Fruit fly (Drosophila melanogaster) whole organism, embryonic: Measurements from ENCODE around the gene CG16953.

ENCODE experiments used
- Aef1 ChIP-seq: fragments of 200-800 bp; sonication (Bioruptor generic); IDR thresholded peaks from 3 replicates; pipeline ENCODE4 v1.3.6; 2022; ENCODE audit warnings: missing biosample characterization, missing genetic modification characterization
- Antp ChIP-seq: fragments of 200-800 bp; sonication (Bioruptor generic); optimal IDR thresholded peaks from 3 replicates; lab custom pipeline; 2016; ENCODE audit warnings: missing biosample characterization, missing genetic modification characterization
- BtbVII ChIP-seq: fragments of 200-800 bp; sonication (Bioruptor generic); optimal IDR thresholded peaks from 3 replicates; lab custom pipeline; 2017; ENCODE audit warnings: missing biosample characterization, mild to moderate bottlenecking, missing genetic modification characterization
- Bteb2 ChIP-seq: fragments of 200-800 bp; sonication (Bioruptor generic); optimal IDR thresholded peaks from 2 replicates; lab custom pipeline; 2016; ENCODE audit warnings: missing biosample characterization, missing genetic modification characterization
- CG10147 ChIP-seq: fragments of 200-800 bp; sonication (Bioruptor generic); optimal IDR thresholded peaks from 2 replicates; lab custom pipeline; 2019; ENCODE audit warnings: missing biosample characterization, mild to moderate bottlenecking, missing genetic modification characterization, moderate library complexity
- CG11560 ChIP-seq: fragments of 200-800 bp; sonication (Bioruptor generic); IDR thresholded peaks from 3 replicates; pipeline ENCODE4 v1.3.6; 2022; ENCODE audit warnings: missing biosample characterization, missing genetic modification characterization
- CG15011 ChIP-seq: fragments of 200-800 bp; sonication (Bioruptor generic); optimal IDR thresholded peaks from 3 replicates; lab custom pipeline; 2018; ENCODE audit warnings: missing biosample characterization, mild to moderate bottlenecking, missing genetic modification characterization
- CG15696 ChIP-seq: fragments of 200-800 bp; sonication (Bioruptor generic); optimal IDR thresholded peaks from 2 replicates; lab custom pipeline; 2019; ENCODE audit warnings: missing biosample characterization, mild to moderate bottlenecking, missing genetic modification characterization, moderate library complexity
- CG18011 ChIP-seq: fragments of 200-800 bp; sonication (Bioruptor generic); optimal IDR thresholded peaks from 2 replicates; lab custom pipeline; 2017; ENCODE audit warnings: missing biosample characterization, missing genetic modification characterization, mild to moderate bottlenecking, moderate library complexity, missing genotype
- CG18599 ChIP-seq: fragments of 200-800 bp; sonication (Bioruptor generic); optimal IDR thresholded peaks from 3 replicates; lab custom pipeline; 2017; ENCODE audit warnings: missing biosample characterization, missing genetic modification characterization, mild to moderate bottlenecking, moderate library complexity, missing genetic modification reagents
- CG18764 ChIP-seq: fragments of 200-800 bp; sonication (Bioruptor generic); optimal IDR thresholded peaks from 3 replicates; lab custom pipeline; 2016; ENCODE audit warnings: missing biosample characterization, missing genetic modification characterization
- CG2120 ChIP-seq: fragments of 200-800 bp; sonication (Bioruptor generic); optimal IDR thresholded peaks from 3 replicates; lab custom pipeline; 2016; ENCODE audit warnings: missing biosample characterization, missing genetic modification characterization
- CG4282 ChIP-seq: fragments of 200-800 bp; sonication (Bioruptor generic); optimal IDR thresholded peaks from 2 replicates; lab custom pipeline; 2016; ENCODE audit warnings: missing biosample characterization, missing genetic modification characterization
- CG4360 ChIP-seq: fragments of 200-800 bp; sonication (Bioruptor generic); IDR thresholded peaks from 2 replicates; pipeline ENCODE4 v1.3.6; 2022; ENCODE audit warnings: missing biosample characterization, missing genetic modification characterization
- CG4424 ChIP-seq: fragments of 200-800 bp; sonication (Bioruptor generic); optimal IDR thresholded peaks from 3 replicates; lab custom pipeline; 2016; ENCODE audit warnings: missing biosample characterization, missing genetic modification characterization
- CG4730 ChIP-seq: fragments of 200-800 bp; sonication (Bioruptor generic); IDR thresholded peaks from 2 replicates; pipeline ENCODE4 v1.3.6; 2022; ENCODE audit warnings: missing biosample characterization, missing genetic modification characterization
- CG5180 ChIP-seq: fragments of 200-800 bp; sonication (Bioruptor generic); optimal IDR thresholded peaks from 3 replicates; lab custom pipeline; 2017; ENCODE audit warnings: missing biosample characterization, missing genetic modification characterization, mild to moderate bottlenecking, moderate library complexity, missing genetic modification reagents
- CG5245 ChIP-seq: fragments of 200-800 bp; sonication (Bioruptor generic); optimal IDR thresholded peaks from 3 replicates; lab custom pipeline; 2016; ENCODE audit warnings: missing biosample characterization, missing genetic modification characterization
- CG7745 ChIP-seq: fragments of 200-800 bp; sonication (Bioruptor generic); optimal IDR thresholded peaks from 2 replicates; lab custom pipeline; 2018; ENCODE audit warnings: missing biosample characterization, mild to moderate bottlenecking, missing genetic modification characterization, moderate library complexity
- CG8290 ChIP-seq, 3 experiments: fragments of 200-800 bp; sonication (Bioruptor generic); optimal IDR thresholded peaks; 2 replicates each; lab custom pipeline; 2016 to 2019; ENCODE audit warnings: missing biosample characterization in 3 of 3, missing genetic modification characterization in 3 of 3, mild to moderate bottlenecking in 2 of 3, moderate library complexity in 1 of 3
- CG8478 ChIP-seq: fragments of >200 bp; optimal IDR thresholded peaks from 2 replicates; lab custom pipeline; 2018
- Dfd ChIP-seq, 2 experiments: fragments of >200 bp; optimal IDR thresholded peaks; 2 replicates each; lab custom pipeline; 2017; ENCODE audit warnings: missing biosample characterization in 2 of 2, missing genetic modification characterization in 2 of 2
- Dll ChIP-seq: fragments of 200-800 bp; sonication (Bioruptor generic); IDR thresholded peaks from 4 replicates; pipeline ENCODE4 v1.3.6; 2022; ENCODE audit warnings: missing biosample characterization, missing genetic modification characterization; ENCODE audit not compliant: partially characterized antibody
- H2.0 ChIP-seq: fragments of 200-800 bp; sonication (Bioruptor generic); IDR thresholded peaks from 2 replicates; pipeline ENCODE4 v1.3.6; 2022; ENCODE audit warnings: missing biosample characterization, missing genetic modification characterization
- HLH54F ChIP-seq: fragments of 200-800 bp; sonication (Bioruptor generic); optimal IDR thresholded peaks from 3 replicates; lab custom pipeline; 2016; ENCODE audit warnings: missing biosample characterization, missing genetic modification characterization
- Hmr ChIP-seq: fragments of 200-800 bp; sonication (Bioruptor generic); optimal IDR thresholded peaks from 3 replicates; lab custom pipeline; 2017; ENCODE audit warnings: mild to moderate bottlenecking, missing biosample characterization, missing genetic modification reagents, missing genetic modification characterization
- MESR4 ChIP-seq: fragments of 200-800 bp; sonication (Bioruptor generic); optimal IDR thresholded peaks from 2 replicates; lab custom pipeline; 2018; ENCODE audit warnings: missing biosample characterization, mild to moderate bottlenecking, missing genetic modification characterization, moderate library complexity
- Med ChIP-seq: fragments of 200-800 bp; sonication (Bioruptor generic); peaks from one replicate; lab custom pipeline; 2016; ENCODE audit warnings: missing biosample characterization, missing genetic modification characterization, mild to moderate bottlenecking, inconsistent platforms, moderate library complexity
- Myb ChIP-seq: fragments of 200-800 bp; sonication (Bioruptor generic); optimal IDR thresholded peaks from 2 replicates; lab custom pipeline; 2016; ENCODE audit warnings: missing biosample characterization, missing genetic modification characterization
- NC2β ChIP-seq: fragments of 200-800 bp; sonication (Bioruptor generic); optimal IDR thresholded peaks from 2 replicates; lab custom pipeline; 2016; ENCODE audit warnings: missing biosample characterization, missing genetic modification characterization
- Nf-YA ChIP-seq: fragments of 200-800 bp; sonication (Bioruptor generic); IDR thresholded peaks from 2 replicates; pipeline ENCODE4 v1.3.6; 2022; ENCODE audit warnings: missing biosample characterization, missing genetic modification characterization
- Oaz ChIP-seq: fragments of 200-800 bp; sonication (Bioruptor generic); IDR thresholded peaks from 2 replicates; pipeline ENCODE4 v1.3.6; 2022; ENCODE audit warnings: missing biosample characterization, missing genetic modification characterization
- Pdp1 ChIP-seq, 2 experiments: fragments of 200-800 bp; sonication (Bioruptor generic); optimal IDR thresholded peaks; 3 replicates each; lab custom pipeline; 2016; ENCODE audit warnings: missing biosample characterization in 2 of 2, missing genetic modification characterization in 2 of 2, mild to moderate bottlenecking in 1 of 2, moderate library complexity in 1 of 2
- Trl ChIP-seq, 3 experiments: fragments of >200 bp in 2 of 3; fragments of 200-800 bp in 1 of 3; sonication (Bioruptor generic) in 1 of 3; optimal IDR thresholded peaks; 2 replicates in 1 of 3; 3 replicates in 2 of 3; lab custom pipeline; 2016 to 2017; ENCODE audit warnings: missing biosample characterization in 1 of 3, missing genetic modification characterization in 1 of 3
- ab ChIP-seq: fragments of 200-800 bp; sonication (Bioruptor generic); optimal IDR thresholded peaks from 2 replicates; lab custom pipeline; 2016; ENCODE audit warnings: missing biosample characterization, missing genetic modification characterization
- ase ChIP-seq: fragments of 200-800 bp; sonication (Bioruptor generic); IDR thresholded peaks from 3 replicates; pipeline ENCODE4 v1.3.6; 2022; ENCODE audit warnings: missing biosample characterization, missing genetic modification characterization
- dimm ChIP-seq: fragments of 200-800 bp; sonication (Bioruptor generic); IDR thresholded peaks from 2 replicates; pipeline ENCODE4 v1.3.6; 2022; ENCODE audit warnings: missing biosample characterization, missing genetic modification characterization
- dm ChIP-seq: fragments of 200-800 bp; sonication (Bioruptor generic); optimal IDR thresholded peaks from 3 replicates; lab custom pipeline; 2016; ENCODE audit warnings: missing biosample characterization, missing genetic modification characterization
- ems ChIP-seq: fragments of 200-800 bp; sonication (Bioruptor generic); optimal IDR thresholded peaks from 3 replicates; lab custom pipeline; 2016; ENCODE audit warnings: missing biosample characterization, missing genetic modification characterization
- eve ChIP-seq, 2 experiments: fragments of >200 bp; optimal IDR thresholded peaks; 2 replicates each; lab custom pipeline; 2017; ENCODE audit warnings: missing biosample characterization in 2 of 2, missing genetic modification characterization in 2 of 2
- fd102C ChIP-seq: fragments of 200-800 bp; sonication (Bioruptor generic); optimal IDR thresholded peaks from 2 replicates; lab custom pipeline; 2018; ENCODE audit warnings: missing biosample characterization, mild to moderate bottlenecking, missing genetic modification characterization, moderate library complexity
- gcm2 ChIP-seq: fragments of 200-800 bp; sonication (Bioruptor generic); optimal IDR thresholded peaks from 2 replicates; lab custom pipeline; 2016; ENCODE audit warnings: missing biosample characterization, missing genetic modification characterization
- grau ChIP-seq: fragments of 200-800 bp; optimal IDR thresholded peaks from 3 replicates; lab custom pipeline; 2019; ENCODE audit warnings: missing biosample characterization, mild to moderate bottlenecking, missing genetic modification characterization, moderate library complexity
- ham ChIP-seq: fragments of 200-800 bp; sonication (Bioruptor generic); IDR thresholded peaks from 2 replicates; pipeline ENCODE4 v1.3.6; 2022; ENCODE audit warnings: missing biosample characterization, missing genetic modification characterization
- hb ChIP-seq: fragments of 200-800 bp; sonication (Bioruptor generic); IDR thresholded peaks from 3 replicates; pipeline ENCODE4 v1.3.6; 2022; ENCODE audit warnings: missing biosample characterization, missing genetic modification characterization; ENCODE audit not compliant: partially characterized antibody
- oc ChIP-seq: fragments of 200-800 bp; sonication (Bioruptor generic); optimal IDR thresholded peaks from 2 replicates; lab custom pipeline; 2018; ENCODE audit warnings: missing biosample characterization, mild to moderate bottlenecking, missing genetic modification characterization, moderate library complexity
- pzg ChIP-seq: fragments of 200-800 bp; sonication (Bioruptor generic); optimal IDR thresholded peaks from 3 replicates; lab custom pipeline; 2018; ENCODE audit warnings: missing biosample characterization, mild to moderate bottlenecking, missing genetic modification characterization, moderate library complexity
- sd ChIP-seq: fragments of 200-800 bp; sonication (Bioruptor generic); optimal IDR thresholded peaks from 3 replicates; lab custom pipeline; 2018; ENCODE audit warnings: missing biosample characterization, mild to moderate bottlenecking, missing genetic modification characterization, moderate library complexity
- sna ChIP-seq: fragments of 200-800 bp; sonication (Bioruptor generic); IDR thresholded peaks from 2 replicates; pipeline ENCODE4 v1.3.6; 2022; ENCODE audit warnings: missing biosample characterization, missing genetic modification characterization; ENCODE audit not compliant: partially characterized antibody

CG16953 gene

DNA sequence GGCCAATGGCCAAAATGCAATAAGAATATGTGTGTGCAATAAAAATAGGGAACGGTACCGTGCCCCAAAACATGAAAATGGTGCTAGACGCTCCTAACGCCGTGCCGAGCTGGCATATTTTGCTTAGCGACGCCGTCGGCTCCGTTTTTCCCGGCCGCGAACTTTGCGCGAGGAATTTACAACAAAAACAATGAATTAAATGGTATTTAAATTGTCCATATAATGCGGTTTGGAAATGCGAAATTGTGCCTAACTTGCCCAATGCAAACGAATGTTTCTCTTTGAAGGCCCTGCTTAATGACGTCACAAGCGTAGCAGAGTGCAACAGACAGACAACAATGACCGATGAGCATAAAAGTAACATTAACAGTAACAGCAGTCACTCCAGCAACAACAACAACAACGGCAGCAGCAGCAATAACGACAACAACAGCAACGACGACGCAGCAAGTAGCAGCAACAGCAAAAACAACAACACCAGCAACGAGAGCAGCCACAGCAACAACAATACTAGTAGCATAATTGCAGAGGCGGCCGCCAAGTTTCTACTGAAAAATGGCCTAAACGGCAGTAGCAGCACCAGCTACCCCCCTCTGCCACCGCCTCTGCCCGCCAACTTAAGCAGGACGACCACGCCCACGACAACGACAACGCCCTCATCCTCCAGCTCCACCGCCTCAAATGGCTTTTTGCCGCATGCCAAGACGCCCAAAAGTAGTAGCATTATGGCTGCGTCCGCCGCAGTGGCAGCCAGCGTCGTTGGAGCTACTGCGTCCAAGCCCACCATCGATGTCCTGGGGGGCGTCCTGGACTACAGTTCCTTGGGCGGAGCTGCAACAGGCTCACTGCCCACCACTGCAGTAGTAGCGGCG is 36.9 kb upstream of the CG16953 start:
- TF ChIP-seq dm (GFP tag; lab: Kevin White, UChicago) (no peak), Trl (optimal IDR thresholded peaks at IDR 0.05; lab: Kevin White, UChicago) (peak in 1 of 2 experiments; percentile 12), Trl (GFP tag; optimal IDR thresholded peaks at IDR 0.05; lab: Kevin White, UChicago) (no peak), NC2β (GFP tag; lab: Kevin White, UChicago) (no peak), grau (no peak), Pdp1 (GFP tag; optimal IDR thresholded peaks at IDR 0.05; lab: Kevin White, UChicago) (peak in 1 of 2 experiments; percentile 7), eve (GFP tag; optimal IDR thresholded peaks at IDR 0.05; lab: Kevin White, UChicago) (no peak), Hmr (no peak), HLH54F (GFP tag; lab: Kevin White, UChicago) (no peak), MESR4 (GFP tag; lab: Kevin White, UChicago) (no peak), CG5180 (GFP tag; lab: Kevin White, UChicago) (no peak), Dll (no peak), fd102C (GFP tag; lab: Kevin White, UChicago) (no peak), CG15011 (GFP tag; lab: Kevin White, UChicago) (no peak), sd (tag; lab: Kevin White, UChicago) (peak; percentile 99), Nf-YA (GFP tag; lab: Robert Waterston, UW) (no peak), ab (GFP tag; lab: Kevin White, UChicago) (no peak), CG11560 (no peak), CG7745 (tag; lab: Kevin White, UChicago) (no peak), Dfd (GFP tag; optimal IDR thresholded peaks at IDR 0.05; lab: Kevin White, UChicago) (no peak), ham (GFP tag; lab: Robert Waterston, UW) (no peak), gcm2 (GFP tag; lab: Kevin White, UChicago) (no peak), CG4282 (GFP tag; lab: Kevin White, UChicago) (no peak), oc (tag; lab: Kevin White, UChicago) (no peak), ase (0 out of 3 replicates have a peak, but pooled peaks have one; percentile 19), BtbVII (GFP tag; lab: Kevin White, UChicago) (no peak), Med (GFP tag; lab: Kevin White, UChicago) (peak; percentile 61), Oaz (GFP tag; lab: Robert Waterston, UW) (no peak), dimm (GFP tag; lab: Robert Waterston, UW) (no peak), Antp (no peak), CG4424 (no peak), CG18764 (GFP tag; lab: Kevin White, UChicago) (no peak), Aef1 (GFP tag; lab: Robert Waterston, UW) (peak; percentile 46; the same call in 1 of the 3 replicates), Myb (no peak), Bteb2 (no peak), sna (GFP tag; lab: Robert Waterston, UW) (no peak), CG4360 (GFP tag; lab: Robert Waterston, UW) (peak; percentile 98), CG10147 (GFP tag; lab: Kevin White, UChicago) (no peak), CG5245 (GFP tag; lab: Kevin White, UChicago) (no peak), CG18011 (GFP tag; lab: Kevin White, UChicago) (no peak), CG18599 (GFP tag; lab: Kevin White, UChicago) (no peak), CG4730 (GFP tag; lab: Robert Waterston, UW) (no peak), H2.0 (GFP tag; lab: Robert Waterston, UW) (no peak), CG8290 (GFP tag; optimal IDR thresholded peaks at IDR 0.05; lab: Kevin White, UChicago) (no peak), CG8290 (tag; optimal IDR thresholded peaks at IDR 0.05; lab: Kevin White, UChicago) (no peak), pzg (GFP tag; lab: Kevin White, UChicago) (no peak), ems (no peak), CG8478 (lab: Kevin White, UChicago) (peak; percentile 62), CG2120 (GFP tag; lab: Kevin White, UChicago) (no peak), CG15696 (tag; lab: Kevin White, UChicago) (no peak), hb (no peak)
